Worm (Caenorhabditis elegans) whole organism, L2 larva: Measurements from ENCODE around the gene pqn-73.

Experiments
- ama-1 ChIP-seq: fragments of 150-350 bp; optimal IDR thresholded peaks from 2 replicates; lab custom pipeline; 2018; ENCODE audit warnings: inconsistent platforms
- ceh-82 ChIP-seq: fragments of 150-350 bp; optimal IDR thresholded peaks from 2 replicates; lab custom pipeline; 2014; ENCODE audit warnings: missing biosample characterization, missing genetic modification characterization

- no peak for TF ChIP-seq ceh-82 (tag; lab: Kevin White, UChicago)
- TF ChIP-seq ama-1 (lab: Kevin White, UChicago): no peak
Measured at ce11 chrII:8588442-8588841, 47.9 kb downstream of the pqn-73 start.
